Worm (Caenorhabditis elegans): Measurements from ENCODE around the gene xol-1.
A peak's percentile ranks its signal among the peaks of the same experiment; 100 is the strongest.

xol-1 gene

DNA sequence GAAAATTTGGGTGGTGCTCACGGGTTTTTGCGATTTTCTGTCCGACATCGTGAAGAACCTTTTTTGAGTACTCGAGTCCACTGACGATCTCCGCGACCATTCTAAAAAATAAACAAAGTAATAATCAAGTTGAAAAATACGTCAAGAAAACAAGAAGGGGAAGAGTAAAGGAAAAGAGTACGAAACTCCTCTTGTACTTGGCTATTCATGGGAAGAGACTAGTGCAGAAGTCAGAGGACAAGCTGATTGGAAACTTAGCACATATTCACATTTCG lies 45.3 kb downstream of the xol-1 start, which contains the start of gene dao-3:
dao-3 (minus strand) TSS at position 101 of the 275 bp plus-strand sequence.
- TF ChIP-seq nhr-237 (tag; optimal IDR thresholded peaks at IDR 0.05) (no peak), ceh-82 (tag; optimal IDR thresholded peaks at IDR 0.05) (no peak), elt-1 (tag; optimal IDR thresholded peaks at IDR 0.05) (no peak), nhr-11 (tag; optimal IDR thresholded peaks at IDR 0.05) (no peak), egl-27 (tag; optimal IDR thresholded peaks at IDR 0.05) (no peak), mml-1 (tag; optimal IDR thresholded peaks at IDR 0.05) (no peak), elt-2 (tag; optimal IDR thresholded peaks at IDR 0.05) (no peak), fkh-2 (tag; optimal IDR thresholded peaks at IDR 0.05) (no peak), hmg-11 (tag; optimal IDR thresholded peaks at IDR 0.05) (no peak), nhr-77 (tag; optimal IDR thresholded peaks at IDR 0.05) (no peak), skn-1 (tag; optimal IDR thresholded peaks at IDR 0.05) (no peak), nhr-25 (tag; optimal IDR thresholded peaks at IDR 0.05) (no peak), aly-2 (tag; optimal IDR thresholded peaks at IDR 0.05) (no peak), nhr-23 (tag; optimal IDR thresholded peaks at IDR 0.05) (no peak), nhr-12 (tag; optimal IDR thresholded peaks at IDR 0.05) (no peak), zag-1 (tag; optimal IDR thresholded peaks at IDR 0.05) (no peak), lsy-12 (tag; optimal IDR thresholded peaks at IDR 0.05) (no peak), nhr-76 (tag; optimal IDR thresholded peaks at IDR 0.05) (no peak)

DNA sequence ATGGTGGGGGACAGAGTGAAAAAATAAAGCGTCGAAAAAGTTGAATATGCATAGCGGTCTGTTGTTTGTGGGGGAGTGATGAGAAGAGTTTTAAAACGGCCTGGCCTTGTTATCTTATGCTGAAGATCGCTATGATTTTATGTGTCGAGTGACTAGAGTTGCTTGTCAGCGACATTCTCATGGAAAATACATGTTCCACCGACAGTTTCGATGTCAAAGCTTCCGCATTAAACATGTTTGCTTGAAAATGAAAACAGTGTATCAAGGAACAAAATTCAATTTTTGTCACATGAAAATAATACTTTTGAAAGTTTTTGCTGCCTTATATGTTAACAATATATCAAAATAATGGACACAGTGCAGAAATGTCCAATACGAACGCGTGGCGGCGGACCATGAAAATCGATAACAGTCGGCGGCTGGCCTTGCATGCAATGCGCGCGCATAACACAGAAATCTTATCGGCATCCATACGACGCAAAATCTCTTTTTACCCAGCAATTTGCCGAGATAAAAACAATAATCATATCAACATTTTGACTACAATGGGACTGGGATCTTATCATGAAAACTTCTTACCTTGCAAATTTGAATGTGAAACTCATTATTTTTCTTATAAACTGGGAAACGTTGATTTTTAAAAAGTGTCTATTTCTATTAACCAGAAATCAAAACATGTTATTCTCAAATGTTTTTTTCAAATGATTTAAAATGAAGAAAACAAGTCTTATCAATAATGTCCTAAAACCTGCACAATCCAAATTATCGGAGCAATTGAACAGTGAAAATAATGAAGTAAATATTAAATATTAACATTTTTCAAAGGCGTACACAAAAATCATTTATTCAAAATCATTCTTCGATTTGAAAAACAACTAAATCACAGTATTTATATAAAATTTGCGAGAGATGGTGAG lies 45.9 kb downstream of the xol-1 start:
- TF ChIP-seq R02D3.7 (tag; optimal IDR thresholded peaks at IDR 0.05) (no peak), ceh-16 (tag; optimal IDR thresholded peaks at IDR 0.05) (no peak), ztf-11 (tag; optimal IDR thresholded peaks at IDR 0.05) (no peak), ceh-28 (tag; optimal IDR thresholded peaks at IDR 0.05) (peak; percentile 63), unc-62 (GFP tag; optimal IDR thresholded peaks at IDR 0.05) (no peak), fos-1 (tag; optimal IDR thresholded peaks at IDR 0.05) (peak; percentile 3), nhr-25 (tag; optimal IDR thresholded peaks at IDR 0.05) (no peak), ztf-4 (tag; optimal IDR thresholded peaks at IDR 0.05) (no peak)

DNA sequence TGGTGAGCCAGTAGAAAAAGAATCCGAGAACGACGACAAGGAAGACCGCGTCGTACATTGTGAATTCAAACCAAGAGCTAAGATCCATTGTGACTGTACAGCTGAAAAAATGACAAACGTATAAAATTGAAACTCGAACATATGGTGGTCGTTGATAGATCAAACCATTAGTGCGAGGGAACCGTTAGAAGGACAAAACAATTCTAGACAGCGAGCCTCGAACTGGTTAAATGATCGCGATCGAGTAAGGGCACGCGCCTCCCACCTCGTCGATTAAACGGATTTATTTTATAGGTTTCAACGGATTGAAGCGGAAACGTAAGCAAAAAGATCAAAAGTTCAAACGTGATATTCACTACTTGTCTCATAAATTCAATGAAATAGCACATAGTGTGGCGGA lies 47.4 kb downstream of the xol-1 start, which contains the start of gene vem-1:
vem-1 (minus strand) TSS at position 101 of the 400 bp plus-strand sequence.
- TF ChIP-seq nhr-237 (tag; optimal IDR thresholded peaks at IDR 0.05) (no peak), ztf-11 (tag; optimal IDR thresholded peaks at IDR 0.05) (no peak), ceh-16 (tag; optimal IDR thresholded peaks at IDR 0.05) (no peak), aly-2 (tag; optimal IDR thresholded peaks at IDR 0.05) (no peak), lin-15B (tag; optimal IDR thresholded peaks at IDR 0.05) (no peak), fos-1 (tag; optimal IDR thresholded peaks at IDR 0.05) (no peak), mdl-1 (tag; optimal IDR thresholded peaks at IDR 0.05) (no peak), nhr-76 (tag; optimal IDR thresholded peaks at IDR 0.05) (no peak), hmg-11 (tag; optimal IDR thresholded peaks at IDR 0.05) (no peak), fkh-10 (GFP tag; optimal IDR thresholded peaks at IDR 0.05) (no peak), unc-62 (GFP tag; optimal IDR thresholded peaks at IDR 0.05) (no peak)

DNA sequence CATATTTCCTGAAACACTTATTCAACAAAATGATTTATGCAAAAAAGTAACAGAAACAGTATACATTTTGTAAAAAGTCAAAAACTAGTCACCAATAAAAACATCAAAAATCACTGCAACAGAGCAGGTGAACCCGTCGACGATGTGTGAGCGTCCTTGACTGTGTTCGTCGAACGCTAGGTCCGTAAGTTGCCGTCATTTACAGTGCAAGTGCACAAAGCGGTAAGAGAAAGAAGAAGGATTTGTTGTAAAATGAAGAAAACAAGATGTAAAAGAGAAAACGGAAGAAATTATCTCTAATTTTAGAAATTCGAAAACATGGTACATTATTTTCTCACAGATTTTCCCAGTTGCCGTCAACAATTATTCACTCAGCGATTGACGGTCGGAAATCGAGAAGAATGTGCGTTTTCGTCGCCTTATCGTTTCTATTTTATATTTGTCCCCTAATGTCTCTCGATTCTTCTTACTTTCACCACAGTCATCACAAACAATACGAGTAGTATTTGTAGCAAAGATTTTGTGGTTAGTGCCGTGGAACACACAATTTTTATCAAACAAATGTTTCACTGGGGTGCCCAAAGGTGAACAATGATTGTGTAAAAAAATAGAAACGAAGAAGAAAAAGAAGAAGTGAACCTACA lies 48.3 kb downstream of the xol-1 start:
- peak; percentile 82 for TF ChIP-seq elt-2 (tag; optimal IDR thresholded peaks at IDR 0.05)
- peak; percentile 7 for TF ChIP-seq hmg-11 (tag; optimal IDR thresholded peaks at IDR 0.05)
- TF ChIP-seq sea-2 (GFP tag; optimal IDR thresholded peaks at IDR 0.05): no peak
- no peak for TF ChIP-seq nhr-237 (tag; optimal IDR thresholded peaks at IDR 0.05)
- TF ChIP-seq eor-1 (tag; optimal IDR thresholded peaks at IDR 0.05): no peak
- TF ChIP-seq lin-39 (tag; optimal IDR thresholded peaks at IDR 0.05): no peak
- TF ChIP-seq unc-62 (GFP tag; optimal IDR thresholded peaks at IDR 0.05): no peak
- no peak for TF ChIP-seq ztf-11 (tag; optimal IDR thresholded peaks at IDR 0.05)
- TF ChIP-seq snpc-4 (tag; optimal IDR thresholded peaks at IDR 0.05): no peak
- peak; percentile 63 for TF ChIP-seq pqm-1 (tag; optimal IDR thresholded peaks at IDR 0.05)
- TF ChIP-seq elt-1 (tag; optimal IDR thresholded peaks at IDR 0.05): no peak
- TF ChIP-seq unc-39 (tag; optimal IDR thresholded peaks at IDR 0.05): no peak
- no peak for TF ChIP-seq fos-1 (tag; optimal IDR thresholded peaks at IDR 0.05)
- TF ChIP-seq daf-12 (tag; optimal IDR thresholded peaks at IDR 0.05): no peak
- peak; percentile 52 for TF ChIP-seq nhr-43 (tag; optimal IDR thresholded peaks at IDR 0.05; ENCODE audit: poor library complexity, severe bottlenecking)
- no peak for TF ChIP-seq skn-1 (tag; optimal IDR thresholded peaks at IDR 0.05)
- TF ChIP-seq mdl-1 (tag; optimal IDR thresholded peaks at IDR 0.05): no peak
- TF ChIP-seq ZK546.5 (tag; optimal IDR thresholded peaks at IDR 0.05): no peak
- no peak for TF ChIP-seq egl-27 (tag; optimal IDR thresholded peaks at IDR 0.05)
- peak; percentile 47 for TF ChIP-seq pha-4 (tag; optimal IDR thresholded peaks at IDR 0.05)
- TF ChIP-seq nhr-23 (tag; optimal IDR thresholded peaks at IDR 0.05): no peak
- TF ChIP-seq lin-15B (tag; optimal IDR thresholded peaks at IDR 0.05): no peak
- TF ChIP-seq ceh-9 (tag; optimal IDR thresholded peaks at IDR 0.05): no peak
- TF ChIP-seq ceh-28 (tag; optimal IDR thresholded peaks at IDR 0.05): no peak
- no peak for TF ChIP-seq mml-1 (tag; optimal IDR thresholded peaks at IDR 0.05)
- TF ChIP-seq nhr-25 (tag; optimal IDR thresholded peaks at IDR 0.05): peak; percentile 73
- no peak for TF ChIP-seq fkh-2 (tag; optimal IDR thresholded peaks at IDR 0.05)
- no peak for TF ChIP-seq ama-1 (optimal IDR thresholded peaks at IDR 0.05)
- no peak for TF ChIP-seq lsy-12 (tag; optimal IDR thresholded peaks at IDR 0.05)
- TF ChIP-seq nhr-77 (tag; optimal IDR thresholded peaks at IDR 0.05): no peak
- no peak for TF ChIP-seq nhr-76 (tag; optimal IDR thresholded peaks at IDR 0.05)
- TF ChIP-seq nhr-12 (tag; optimal IDR thresholded peaks at IDR 0.05): no peak
- no peak for TF ChIP-seq ztf-4 (tag; optimal IDR thresholded peaks at IDR 0.05)
- TF ChIP-seq zag-1 (tag; optimal IDR thresholded peaks at IDR 0.05): no peak
- no peak for TF ChIP-seq nhr-11 (tag; optimal IDR thresholded peaks at IDR 0.05)
- no peak for TF ChIP-seq ceh-16 (tag; optimal IDR thresholded peaks at IDR 0.05)
- no peak for TF ChIP-seq tbx-2 (tag; optimal IDR thresholded peaks at IDR 0.05)

Data from whole organism, L3 larva.